Fruit fly (Drosophila melanogaster) whole organism, embryonic: ENCODE results near the gene Tnpo.
A peak's percentile ranks its signal among the peaks of the same experiment; 100 is the strongest.

Experiments used
- Aef1 ChIP-seq: fragments of 200-800 bp; sonication (Bioruptor generic); IDR thresholded peaks from 3 replicates; pipeline ENCODE4 v1.3.6; 2022; ENCODE audit warnings: missing biosample characterization, missing genetic modification characterization
- Asciz ChIP-seq: fragments of 200-800 bp; sonication (Bioruptor generic); optimal IDR thresholded peaks from 2 replicates; lab custom pipeline; 2017; ENCODE audit warnings: missing biosample characterization, mild to moderate bottlenecking, missing genetic modification characterization, missing genetic modification reagents
- Atf6 ChIP-seq: fragments of 200-800 bp; sonication (Bioruptor generic); IDR thresholded peaks from 2 replicates; pipeline ENCODE4 v1.3.6; 2022; ENCODE audit warnings: missing biosample characterization, missing genetic modification characterization
- CG10209 ChIP-seq: fragments of 200-800 bp; sonication (Bioruptor generic); optimal IDR thresholded peaks from 3 replicates; lab custom pipeline; 2017; ENCODE audit warnings: missing biosample characterization, mild to moderate bottlenecking, missing genetic modification characterization, missing genetic modification reagents
- CG11398 ChIP-seq: fragments of 200-800 bp; sonication (Bioruptor generic); optimal IDR thresholded peaks from 2 replicates; lab custom pipeline; 2016; ENCODE audit warnings: missing biosample characterization, missing genetic modification characterization
- CG12155 ChIP-seq: fragments of 200-800 bp; sonication (Bioruptor generic); optimal IDR thresholded peaks from 3 replicates; lab custom pipeline; 2016; ENCODE audit warnings: missing biosample characterization, missing genetic modification characterization
- CG12744 ChIP-seq: fragments of 200-800 bp; sonication (Bioruptor generic); optimal IDR thresholded peaks from 2 replicates; lab custom pipeline; 2016; ENCODE audit warnings: missing biosample characterization, missing genetic modification characterization
- CG14965 ChIP-seq: fragments of 200-800 bp; sonication (Bioruptor generic); optimal IDR thresholded peaks from 2 replicates; lab custom pipeline; 2016; ENCODE audit warnings: missing biosample characterization, missing genetic modification characterization, borderline replicate concordance
- CG15073 ChIP-seq: fragments of 200-800 bp; sonication (Bioruptor generic); optimal IDR thresholded peaks from 2 replicates; lab custom pipeline; 2016; ENCODE audit warnings: missing biosample characterization, missing genetic modification characterization
- CG17186 ChIP-seq: fragments of 200-800 bp; sonication (Bioruptor generic); optimal IDR thresholded peaks from 3 replicates; lab custom pipeline; 2017; ENCODE audit warnings: missing biosample characterization, missing genetic modification reagents, missing genetic modification characterization
- CG17361 ChIP-seq: fragments of 200-800 bp; sonication (Bioruptor generic); IDR thresholded peaks from 3 replicates; pipeline ENCODE4 v1.3.6; 2022; ENCODE audit warnings: missing biosample characterization, missing genetic modification characterization
- CG2116 ChIP-seq: fragments of 200-800 bp; sonication (Bioruptor generic); optimal IDR thresholded peaks from 3 replicates; lab custom pipeline; 2018; ENCODE audit warnings: missing biosample characterization, mild to moderate bottlenecking, missing genetic modification characterization
- CG32767 ChIP-seq: fragments of 200-800 bp; sonication (Bioruptor generic); IDR thresholded peaks from 2 replicates; pipeline ENCODE4 v1.3.6; 2022; ENCODE audit warnings: missing biosample characterization, missing genetic modification characterization
- CG34376 ChIP-seq: fragments of 200-800 bp; sonication (Bioruptor generic); optimal IDR thresholded peaks from 2 replicates; lab custom pipeline; 2018; ENCODE audit warnings: missing biosample characterization, mild to moderate bottlenecking, missing genetic modification characterization
- CG4707 ChIP-seq: fragments of 200-800 bp; sonication (Bioruptor generic); optimal IDR thresholded peaks from 2 replicates; lab custom pipeline; 2018; ENCODE audit warnings: missing biosample characterization, mild to moderate bottlenecking, missing genetic modification characterization, moderate library complexity
- CG5245 ChIP-seq: fragments of 200-800 bp; sonication (Bioruptor generic); optimal IDR thresholded peaks from 3 replicates; lab custom pipeline; 2016; ENCODE audit warnings: missing biosample characterization, missing genetic modification characterization
- CG6254 ChIP-seq: fragments of 200-800 bp; sonication (Bioruptor generic); optimal IDR thresholded peaks from 3 replicates; lab custom pipeline; 2017; ENCODE audit warnings: mild to moderate bottlenecking, missing biosample characterization, missing genetic modification reagents, missing genetic modification characterization
- CG6765 ChIP-seq: fragments of 200-800 bp; sonication (Bioruptor generic); optimal IDR thresholded peaks from 3 replicates; lab custom pipeline; 2017; ENCODE audit warnings: missing biosample characterization, mild to moderate bottlenecking, missing genetic modification characterization
- CG7271 ChIP-seq: fragments of 200-800 bp; sonication (Bioruptor generic); optimal IDR thresholded peaks from 2 replicates; lab custom pipeline; 2018; ENCODE audit warnings: missing biosample characterization, mild to moderate bottlenecking, missing genetic modification characterization, moderate library complexity
- CG9727 ChIP-seq: fragments of 200-800 bp; sonication (Bioruptor generic); optimal IDR thresholded peaks from 3 replicates; lab custom pipeline; 2017; ENCODE audit warnings: missing biosample characterization, mild to moderate bottlenecking, missing genetic modification characterization
- CG9817 ChIP-seq: fragments of 200-800 bp; sonication (Bioruptor generic); optimal IDR thresholded peaks from 2 replicates; lab custom pipeline; 2018; ENCODE audit warnings: missing biosample characterization, mild to moderate bottlenecking, missing genetic modification characterization, moderate library complexity
- CHES-1-like ChIP-seq: fragments of 200-800 bp; sonication (Bioruptor generic); optimal IDR thresholded peaks from 2 replicates; lab custom pipeline; 2016; ENCODE audit warnings: missing biosample characterization, missing genetic modification characterization
- Dref ChIP-seq: fragments of 200-800 bp; sonication (Bioruptor generic); IDR thresholded peaks from 2 replicates; pipeline ENCODE4 v1.3.6; 2022; ENCODE audit warnings: missing biosample characterization, missing genetic modification characterization
- GATAe ChIP-seq: fragments of 200-800 bp; sonication (Bioruptor generic); conservative IDR thresholded peaks from 2 replicates; pipeline ENCODE4 v1.3.6; 2022; ENCODE audit warnings: missing biosample characterization, missing genetic modification characterization
- HHEX ChIP-seq: fragments of 200-800 bp; sonication (Bioruptor generic); optimal IDR thresholded peaks from 3 replicates; lab custom pipeline; 2017; ENCODE audit warnings: missing biosample characterization, mild to moderate bottlenecking, missing genetic modification characterization, missing genetic modification reagents
- HLH3B ChIP-seq: fragments of 200-800 bp; sonication (Bioruptor generic); IDR thresholded peaks from 2 replicates; pipeline ENCODE4 v1.3.6; 2022; ENCODE audit warnings: missing biosample characterization, missing genetic modification characterization
- Hr3 ChIP-seq: fragments of 200-800 bp; sonication (Bioruptor generic); optimal IDR thresholded peaks from 3 replicates; lab custom pipeline; 2016; ENCODE audit warnings: missing biosample characterization, missing genetic modification characterization
- Lpt ChIP-seq: fragments of >200 bp; optimal IDR thresholded peaks from 2 replicates; lab custom pipeline; 2018; ENCODE audit warnings: missing biosample characterization, missing genetic modification characterization
- MTF-1 ChIP-seq: fragments of 200-800 bp; sonication (Bioruptor generic); optimal IDR thresholded peaks from 2 replicates; lab custom pipeline; 2018; ENCODE audit warnings: missing biosample characterization, mild to moderate bottlenecking, missing genetic modification characterization, borderline replicate concordance
- Rfx ChIP-seq: fragments of 200-800 bp; sonication (Bioruptor generic); IDR thresholded peaks from 2 replicates; pipeline ENCODE4 v1.3.6; 2022; ENCODE audit warnings: missing biosample characterization, missing genetic modification characterization
- Sox100B ChIP-seq: fragments of 200-800 bp; sonication (Bioruptor generic); optimal IDR thresholded peaks from 3 replicates; lab custom pipeline; 2018; ENCODE audit warnings: missing biosample characterization, mild to moderate bottlenecking, missing genetic modification characterization
- Sox102F ChIP-seq: fragments of 200-800 bp; sonication (Bioruptor generic); optimal IDR thresholded peaks from 2 replicates; lab custom pipeline; 2018; ENCODE audit warnings: missing biosample characterization, mild to moderate bottlenecking, missing genetic modification characterization, moderate library complexity
- Spps ChIP-seq: fragments of 200-800 bp; sonication (Bioruptor generic); optimal IDR thresholded peaks from 2 replicates; lab custom pipeline; 2018; ENCODE audit warnings: missing biosample characterization, mild to moderate bottlenecking, missing genetic modification characterization
- Tbp ChIP-seq: fragments of >200 bp; optimal IDR thresholded peaks from 2 replicates; lab custom pipeline; 2018; ENCODE audit warnings: missing biosample characterization, missing genetic modification characterization
- Xrp1 ChIP-seq: fragments of 200-800 bp; sonication (Bioruptor generic); IDR thresholded peaks from 2 replicates; pipeline ENCODE4 v1.3.6; 2022; ENCODE audit warnings: missing biosample characterization, missing genetic modification characterization
- al ChIP-seq: fragments of 200-800 bp; sonication (Bioruptor generic); IDR thresholded peaks from 2 replicates; pipeline ENCODE4 v1.3.6; 2022; ENCODE audit warnings: missing biosample characterization, missing genetic modification characterization
- az2 ChIP-seq: fragments of 200-800 bp; sonication (Bioruptor generic); optimal IDR thresholded peaks from 3 replicates; lab custom pipeline; 2016; ENCODE audit warnings: missing biosample characterization, missing genetic modification characterization
- bcd ChIP-seq: fragments of 200-800 bp; sonication (Bioruptor generic); optimal IDR thresholded peaks from 2 replicates; lab custom pipeline; 2017; ENCODE audit warnings: missing biosample characterization, mild to moderate bottlenecking, missing genetic modification characterization
- crc ChIP-seq: fragments of 200-800 bp; sonication (Bioruptor generic); optimal IDR thresholded peaks from 2 replicates; lab custom pipeline; 2016; ENCODE audit warnings: missing biosample characterization, missing genetic modification characterization
- fd96Cb ChIP-seq: fragments of 200-800 bp; sonication (Bioruptor generic); optimal IDR thresholded peaks from 2 replicates; lab custom pipeline; 2018; ENCODE audit warnings: missing biosample characterization, mild to moderate bottlenecking, missing genetic modification characterization, moderate library complexity
- h ChIP-seq: fragments of >200 bp; optimal IDR thresholded peaks from 2 replicates; lab custom pipeline; 2017
- ham ChIP-seq: fragments of 200-800 bp; sonication (Bioruptor generic); IDR thresholded peaks from 2 replicates; pipeline ENCODE4 v1.3.6; 2022; ENCODE audit warnings: missing biosample characterization, missing genetic modification characterization
- lmd ChIP-seq: fragments of 200-800 bp; sonication (Bioruptor generic); IDR thresholded peaks from 2 replicates; pipeline ENCODE4 v1.3.6; 2022; ENCODE audit warnings: missing biosample characterization, missing genetic modification characterization
- nerfin-1 ChIP-seq: fragments of 200-800 bp; sonication (Bioruptor generic); optimal IDR thresholded peaks from 3 replicates; lab custom pipeline; 2019; ENCODE audit warnings: missing biosample characterization, mild to moderate bottlenecking, missing genetic modification characterization, moderate library complexity
- pfk ChIP-seq: fragments of 200-800 bp; sonication (Bioruptor generic); optimal IDR thresholded peaks from 2 replicates; lab custom pipeline; 2018; ENCODE audit warnings: missing biosample characterization, mild to moderate bottlenecking, missing genetic modification characterization, moderate library complexity
- seq ChIP-seq: fragments of 200-800 bp; sonication (Bioruptor generic); IDR thresholded peaks from 2 replicates; pipeline ENCODE4 v1.3.6; 2022; ENCODE audit warnings: missing biosample characterization, missing genetic modification characterization
- sisA ChIP-seq: fragments of 200-800 bp; sonication (Bioruptor generic); IDR thresholded peaks from 2 replicates; pipeline ENCODE4 v1.3.6; 2022; ENCODE audit warnings: missing biosample characterization, missing genetic modification characterization
- sna ChIP-seq: fragments of 200-800 bp; sonication (Bioruptor generic); IDR thresholded peaks from 2 replicates; pipeline ENCODE4 v1.3.6; 2022; ENCODE audit warnings: missing biosample characterization, missing genetic modification characterization; ENCODE audit not compliant: partially characterized antibody
- so ChIP-seq: fragments of 200-800 bp; sonication (Bioruptor generic); IDR thresholded peaks from 3 replicates; pipeline ENCODE4 v1.3.6; 2022; ENCODE audit warnings: missing biosample characterization, missing genetic modification characterization
- tll ChIP-seq, 2 experiments: fragments of 200-800 bp in 1 of 2; fragments of >200 bp in 1 of 2; sonication (Bioruptor generic) in 1 of 2; optimal IDR thresholded peaks; 2 replicates each; lab custom pipeline; 2017 to 2019; ENCODE audit warnings: missing biosample characterization in 2 of 2, missing genetic modification characterization in 2 of 2, mild to moderate bottlenecking in 1 of 2, moderate library complexity in 1 of 2
- vfl ChIP-seq: fragments of 200-800 bp; sonication (Bioruptor generic); optimal IDR thresholded peaks from 2 replicates; lab custom pipeline; 2016; ENCODE audit warnings: missing biosample characterization, missing genetic modification characterization

The Tnpo gene

dm6 chr3L:6217212-6217611 lies 23.9 kb downstream of the Tnpo start:
- TF ChIP-seq Spps, result peak; percentile 87
- TF ChIP-seq CG12744 (GFP tag; lab: Kevin White, UChicago), result no peak
- TF ChIP-seq crc (GFP tag; lab: Kevin White, UChicago), result peak; percentile 42
- no peak for TF ChIP-seq GATAe (GFP tag; lab: Robert Waterston, UW)
- TF ChIP-seq Xrp1 (GFP tag; lab: Robert Waterston, UW), result peak; percentile 87
- no peak for TF ChIP-seq ham (GFP tag; lab: Robert Waterston, UW)
- no peak for TF ChIP-seq CHES-1-like (GFP tag; lab: Kevin White, UChicago)
- TF ChIP-seq sisA (GFP tag; lab: Robert Waterston, UW), result peak; percentile 53; the same call in 1 of the 2 replicates
- peak; percentile 39 for TF ChIP-seq nerfin-1
- TF ChIP-seq Rfx (GFP tag; lab: Robert Waterston, UW), result no peak
- peak; percentile 69 for TF ChIP-seq HLH3B
- TF ChIP-seq CG6765 (GFP tag; lab: Kevin White, UChicago), result no peak
- TF ChIP-seq vfl (GFP tag; lab: Kevin White, UChicago), result no peak
- no peak for TF ChIP-seq pfk (GFP tag; lab: Kevin White, UChicago)
- no peak for TF ChIP-seq sna (GFP tag; lab: Robert Waterston, UW)
- peak; percentile 49; the same call in 1 of the 3 replicates for TF ChIP-seq Aef1 (GFP tag; lab: Robert Waterston, UW)
- TF ChIP-seq CG9727 (GFP tag; lab: Kevin White, UChicago), result peak; percentile 76
- TF ChIP-seq Atf6 (GFP tag; lab: Robert Waterston, UW), result no peak; the same call in 1 of the 2 replicates
- peak; percentile 50 for TF ChIP-seq CG6254 (GFP tag; lab: Kevin White, UChicago)
- peak; percentile 12 for TF ChIP-seq CG12155 (GFP tag; lab: Kevin White, UChicago)
- TF ChIP-seq CG9817 (tag; lab: Kevin White, UChicago), result peak; percentile 29
- TF ChIP-seq Lpt (GFP tag; lab: Kevin White, UChicago), result no peak
- TF ChIP-seq lmd (GFP tag; lab: Robert Waterston, UW), result peak; percentile 15; the same call in 1 of the 2 replicates
- TF ChIP-seq az2 (GFP tag; lab: Kevin White, UChicago), result peak; percentile 76
- peak; percentile 50 for TF ChIP-seq CG5245
- no peak for TF ChIP-seq Dref (GFP tag; lab: Robert Waterston, UW)
- 0 out of 3 replicates have a peak, but pooled peaks have one; percentile 28 for TF ChIP-seq so
- TF ChIP-seq CG15073 (GFP tag; lab: Kevin White, UChicago), result no peak
- TF ChIP-seq CG7271 (tag; lab: Kevin White, UChicago), result peak; percentile 51
- TF ChIP-seq HHEX (GFP tag; lab: Kevin White, UChicago), result no peak
- TF ChIP-seq CG2116 (GFP tag; lab: Kevin White, UChicago), result peak; percentile 22
- no peak for TF ChIP-seq tll (GFP tag; optimal IDR thresholded peaks at IDR 0.05; lab: Kevin White, UChicago)
- TF ChIP-seq seq, result peak; percentile 31; the same call in 1 of the 2 replicates
- TF ChIP-seq CG32767 (GFP tag; lab: Robert Waterston, UW), result peak; percentile 83
- TF ChIP-seq CG4707 (GFP tag; lab: Kevin White, UChicago), result peak; percentile 45
- TF ChIP-seq fd96Cb, result peak; percentile 80
- TF ChIP-seq CG10209 (GFP tag; lab: Kevin White, UChicago), result peak; percentile 13
- TF ChIP-seq al, result no peak
- no peak for TF ChIP-seq CG14965
- no peak for TF ChIP-seq Tbp (GFP tag; lab: Kevin White, UChicago)
- TF ChIP-seq Asciz (GFP tag; lab: Kevin White, UChicago), result peak; percentile 68
- no peak for TF ChIP-seq h (lab: Kevin White, UChicago)
- peak; percentile 67 for TF ChIP-seq Sox100B (GFP tag; lab: Kevin White, UChicago)
- TF ChIP-seq CG34376, result no peak
- TF ChIP-seq CG17361 (GFP tag; lab: Robert Waterston, UW), result peak; percentile 82
- TF ChIP-seq MTF-1 (GFP tag; lab: Kevin White, UChicago), result peak; percentile 9
- TF ChIP-seq bcd (GFP tag; lab: Kevin White, UChicago), result peak; percentile 36
- peak; percentile 83 for TF ChIP-seq Sox102F (GFP tag; lab: Kevin White, UChicago)
- peak; percentile 56 for TF ChIP-seq Hr3 (GFP tag; lab: Kevin White, UChicago)
- no peak for TF ChIP-seq CG11398 (GFP tag; lab: Kevin White, UChicago)
- TF ChIP-seq CG17186, result no peak
